Worm (Caenorhabditis elegans): ENCODE results near the gene T02E9.6.
"Not testable (repeated sequence)": the region's sequence is repeated elsewhere in the genome, so short reads cannot be mapped to it uniquely, and the experiment has no call there.

- TF ChIP-seq zag-1 (tag; optimal IDR thresholded peaks at IDR 0.05); ama-1 (optimal IDR thresholded peaks at IDR 0.05); nhr-10 (tag; optimal IDR thresholded peaks at IDR 0.05); fos-1 (tag; optimal IDR thresholded peaks at IDR 0.05); ceh-16 (tag; optimal IDR thresholded peaks at IDR 0.05); aly-2 (tag; optimal IDR thresholded peaks at IDR 0.05); ceh-82 (tag; optimal IDR thresholded peaks at IDR 0.05); R02D3.7 (tag; optimal IDR thresholded peaks at IDR 0.05); egl-27 (tag; optimal IDR thresholded peaks at IDR 0.05); mab-5 (tag; optimal IDR thresholded peaks at IDR 0.05); lin-11 (tag; optimal IDR thresholded peaks at IDR 0.05); snpc-4 (tag; optimal IDR thresholded peaks at IDR 0.05); nhr-11 (tag; optimal IDR thresholded peaks at IDR 0.05); unc-55 (GFP tag; optimal IDR thresholded peaks at IDR 0.05): not testable (repeated sequence)
Measured at ce11 chrV:11286114-11286513, 48.0 kb downstream of the T02E9.6 start, which contains the start of gene C03E10.3.
